Worm (Caenorhabditis elegans) whole organism, L3 larva: Measurements from ENCODE around the gene try-9.

Source experiments
- ZK546.5 ChIP-seq: sonication (generic microtip); optimal IDR thresholded peaks from 2 replicates; lab custom pipeline; 2017; ENCODE audit warnings: missing biosample characterization, missing genetic modification characterization
- aly-2 ChIP-seq: fragments of 150-350 bp; optimal IDR thresholded peaks from 2 replicates; lab custom pipeline; 2014; ENCODE audit warnings: missing biosample characterization, missing genetic modification characterization
- ceh-16 ChIP-seq: sonication (generic microtip); optimal IDR thresholded peaks from 2 replicates; lab custom pipeline; 2017; ENCODE audit warnings: missing biosample characterization, missing genetic modification characterization
- ceh-28 ChIP-seq: fragments of 150-350 bp; optimal IDR thresholded peaks from 2 replicates; lab custom pipeline; 2014; ENCODE audit warnings: missing biosample characterization, missing genetic modification reagents, missing genetic modification characterization
- ceh-82 ChIP-seq: fragments of 150-350 bp; optimal IDR thresholded peaks from 2 replicates; lab custom pipeline; 2014; ENCODE audit warnings: missing biosample characterization, missing genetic modification characterization
- ceh-9 ChIP-seq: sonication (generic microtip); optimal IDR thresholded peaks from 2 replicates; lab custom pipeline; 2018; ENCODE audit warnings: missing biosample characterization, missing genetic modification characterization
- daf-12 ChIP-seq: fragments of 150-350 bp; optimal IDR thresholded peaks from 2 replicates; lab custom pipeline; 2014; ENCODE audit warnings: missing biosample characterization, missing genetic modification reagents, missing genetic modification characterization
- egl-27 ChIP-seq: sonication (generic microtip); optimal IDR thresholded peaks from 4 replicates; lab custom pipeline; 2017; ENCODE audit warnings: missing biosample characterization, missing genetic modification reagents, missing genetic modification characterization
- egl-5 ChIP-seq: fragments of 150-350 bp; optimal IDR thresholded peaks from 2 replicates; lab custom pipeline; 2017; ENCODE audit warnings: missing biosample characterization, missing genetic modification reagents, missing genetic modification characterization, inconsistent platforms
- elt-1 ChIP-seq: fragments of 150-350 bp; optimal IDR thresholded peaks from 2 replicates; lab custom pipeline; 2014; ENCODE audit warnings: missing biosample characterization, missing genetic modification characterization
- elt-2 ChIP-seq: sonication (generic microtip); optimal IDR thresholded peaks from 2 replicates; lab custom pipeline; 2016; ENCODE audit warnings: missing genetic modification reagents, mild to moderate bottlenecking, missing genetic modification characterization, missing compliant biosample characterization
- eor-1 ChIP-seq, 2 experiments: fragments of 150-350 bp; optimal IDR thresholded peaks; 2 replicates each; lab custom pipeline; 2014 to 2018; ENCODE audit warnings: missing biosample characterization in 2 of 2, missing genetic modification characterization in 2 of 2
- fkh-10 ChIP-seq: sonication (generic microtip); optimal IDR thresholded peaks from 2 replicates; lab custom pipeline; 2017; ENCODE audit warnings: missing biosample characterization, missing genetic modification reagents, missing genetic modification characterization
- fkh-2 ChIP-seq: fragments of 150-350 bp; optimal IDR thresholded peaks from 2 replicates; lab custom pipeline; 2014; ENCODE audit warnings: missing biosample characterization, missing genetic modification reagents, missing genetic modification characterization
- hmg-11 ChIP-seq: sonication (generic microtip); optimal IDR thresholded peaks from 2 replicates; lab custom pipeline; 2016; ENCODE audit warnings: missing genetic modification characterization, missing compliant biosample characterization
- lin-15B ChIP-seq: fragments of 150-350 bp; optimal IDR thresholded peaks from 2 replicates; lab custom pipeline; 2014; ENCODE audit warnings: missing biosample characterization, missing genetic modification characterization
- lin-39 ChIP-seq: fragments of 150-350 bp; optimal IDR thresholded peaks from 2 replicates; lab custom pipeline; 2018; ENCODE audit warnings: missing biosample characterization, missing genetic modification reagents, missing genetic modification characterization
- lsy-12 ChIP-seq: sonication (generic microtip); optimal IDR thresholded peaks from 2 replicates; lab custom pipeline; 2016; ENCODE audit warnings: mild to moderate bottlenecking, missing genetic modification characterization, missing compliant biosample characterization
- mml-1 ChIP-seq: fragments of 150-350 bp; sonication (generic microtip); optimal IDR thresholded peaks from 3 replicates; lab custom pipeline; 2014; ENCODE audit warnings: missing biosample characterization, missing genetic modification characterization
- nfya-1 ChIP-seq: sonication (generic microtip); optimal IDR thresholded peaks from 2 replicates; lab custom pipeline; 2017; ENCODE audit warnings: missing genetic modification characterization, mild to moderate bottlenecking, missing compliant biosample characterization, antibody characterized with exemption, moderate library complexity; ENCODE audit not compliant: insufficient read depth
- nhr-11 ChIP-seq: fragments of 150-350 bp; optimal IDR thresholded peaks from 2 replicates; lab custom pipeline; 2014; ENCODE audit warnings: missing biosample characterization, missing genetic modification characterization
- nhr-12 ChIP-seq: fragments of 150-350 bp; optimal IDR thresholded peaks from 2 replicates; lab custom pipeline; 2014; ENCODE audit warnings: missing biosample characterization, missing genetic modification characterization
- nhr-23 ChIP-seq: fragments of 150-350 bp; optimal IDR thresholded peaks from 2 replicates; lab custom pipeline; 2014; ENCODE audit warnings: missing biosample characterization, missing genetic modification reagents, missing genetic modification characterization
- nhr-237 ChIP-seq: fragments of 150-350 bp; optimal IDR thresholded peaks from 2 replicates; lab custom pipeline; 2014; ENCODE audit warnings: missing biosample characterization, missing genetic modification characterization
- nhr-25 ChIP-seq: sonication (generic microtip); optimal IDR thresholded peaks from 2 replicates; lab custom pipeline; 2017; ENCODE audit warnings: missing biosample characterization, missing genetic modification characterization
- nhr-28 ChIP-seq: fragments of 150-350 bp; optimal IDR thresholded peaks from 2 replicates; lab custom pipeline; 2014; ENCODE audit warnings: missing biosample characterization, missing genetic modification characterization
- nhr-43 ChIP-seq: sonication (generic microtip); optimal IDR thresholded peaks from 2 replicates; lab custom pipeline; 2016; ENCODE audit warnings: mild to moderate bottlenecking, missing genetic modification characterization, missing compliant biosample characterization; ENCODE audit not compliant: poor library complexity, severe bottlenecking
- nhr-77 ChIP-seq: fragments of 150-350 bp; optimal IDR thresholded peaks from 2 replicates; lab custom pipeline; 2014; ENCODE audit warnings: missing biosample characterization, missing genetic modification characterization
- pha-4 ChIP-seq: fragments of 150-350 bp; optimal IDR thresholded peaks from 2 replicates; lab custom pipeline; 2014; ENCODE audit warnings: missing biosample characterization, missing genetic modification reagents, missing genetic modification characterization
- pqm-1 ChIP-seq: fragments of 150-350 bp; optimal IDR thresholded peaks from 2 replicates; lab custom pipeline; 2017; ENCODE audit warnings: missing biosample characterization, missing genetic modification characterization, inconsistent platforms
- skn-1 ChIP-seq: fragments of 150-350 bp; optimal IDR thresholded peaks from 2 replicates; lab custom pipeline; 2014; ENCODE audit warnings: missing biosample characterization, missing genetic modification characterization
- snpc-4 ChIP-seq: fragments of 150-350 bp; optimal IDR thresholded peaks from 2 replicates; lab custom pipeline; 2014; ENCODE audit warnings: missing biosample characterization, missing genetic modification characterization
- unc-39 ChIP-seq: sonication (generic microtip); optimal IDR thresholded peaks from 4 replicates; lab custom pipeline; 2017; ENCODE audit warnings: missing biosample characterization, missing genetic modification characterization
- unc-62 ChIP-seq: fragments of 150-350 bp; sonication (generic microtip); optimal IDR thresholded peaks from 4 replicates; lab custom pipeline; 2014; ENCODE audit warnings: missing biosample characterization, missing genetic modification reagents, missing genetic modification characterization
- zag-1 ChIP-seq: fragments of 150-350 bp; optimal IDR thresholded peaks from 2 replicates; lab custom pipeline; 2014; ENCODE audit warnings: missing biosample characterization, missing genetic modification characterization
- ztf-11 ChIP-seq: fragments of 150-350 bp; optimal IDR thresholded peaks from 2 replicates; lab custom pipeline; 2014; ENCODE audit warnings: missing biosample characterization, missing genetic modification characterization

try-9 gene

DNA sequence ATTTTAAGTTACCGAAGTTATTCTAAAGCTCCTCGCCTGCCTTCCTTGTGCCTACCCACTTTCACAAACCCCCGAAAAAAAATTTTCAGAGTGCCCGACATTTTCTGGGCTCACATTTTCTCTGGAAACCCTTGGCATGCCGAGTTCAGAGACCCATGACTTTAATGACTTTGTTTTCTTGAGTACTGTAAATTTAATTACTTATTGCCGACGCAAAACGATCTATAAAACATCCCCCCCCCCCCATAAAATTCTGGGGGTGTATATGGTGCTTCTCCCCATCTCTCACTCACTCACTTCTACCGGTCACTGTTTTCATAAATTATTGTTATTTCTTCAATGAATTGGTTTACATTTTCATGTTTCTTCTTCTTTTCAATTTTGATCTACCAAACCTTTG, at the start of gene try-9:
TSS of gene try-9 (plus strand) at position 301 of the 400 bp plus-strand sequence.
- TF ChIP-seq fkh-2 (no peak), ceh-9 (tag; lab: Kevin White, UChicago) (no peak), lin-15B (tag; lab: Kevin White, UChicago) (no peak), skn-1 (tag; lab: Kevin White, UChicago) (no peak), egl-5 (no peak), nhr-237 (tag; lab: Kevin White, UChicago) (no peak), nhr-28 (tag; lab: Kevin White, UChicago) (no peak), hmg-11 (tag; lab: Kevin White, UChicago) (no peak)

DNA sequence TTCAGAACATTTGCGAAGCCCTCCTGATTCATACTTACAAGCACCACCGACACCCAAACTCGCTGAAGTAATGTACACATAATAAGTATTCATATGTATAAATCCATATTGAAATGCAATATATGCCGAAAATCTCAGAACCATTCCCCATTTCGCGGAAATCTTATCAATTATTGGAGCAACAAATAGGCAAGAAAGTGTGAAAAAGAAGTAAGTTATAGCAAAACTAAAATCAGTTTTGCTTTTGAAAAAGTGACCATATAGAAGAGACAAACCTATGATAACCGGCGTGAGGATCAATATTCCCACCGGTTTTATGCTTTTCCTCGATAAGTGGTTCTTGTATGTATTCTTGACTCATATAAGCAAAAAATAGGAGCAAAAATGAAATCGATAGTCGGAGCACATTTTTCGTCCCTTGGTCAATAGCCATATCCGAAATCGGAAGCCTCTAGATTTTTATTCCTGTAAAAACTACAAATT, 48.4 kb upstream of the try-9 start, which contains the start of gene Y52E8A.6:
TSS of gene Y52E8A.6 (minus strand) at position 433 of the 483 bp plus-strand sequence.
- no peak for TF ChIP-seq unc-62
- no peak for TF ChIP-seq ztf-11 (tag; lab: Kevin White, UChicago)
- TF ChIP-seq zag-1 (tag; lab: Kevin White, UChicago): no peak
- no peak for TF ChIP-seq ceh-82 (tag; lab: Kevin White, UChicago)
- TF ChIP-seq egl-27 (tag; lab: Kevin White, UChicago): no peak
- no peak for TF ChIP-seq pqm-1 (tag; lab: Kevin White, UChicago)
- TF ChIP-seq daf-12 (tag; lab: Kevin White, UChicago): no peak
- TF ChIP-seq nhr-25 (tag; lab: Kevin White, UChicago): no peak
- TF ChIP-seq elt-1: no peak
- no peak for TF ChIP-seq eor-1 (tag; optimal IDR thresholded peaks at IDR 0.05; lab: Kevin White, UChicago)
- no peak for TF ChIP-seq nhr-237 (tag; lab: Kevin White, UChicago)
- no peak for TF ChIP-seq ceh-28 (tag; lab: Kevin White, UChicago)
- no peak for TF ChIP-seq nhr-43 (tag; lab: Kevin White, UChicago)
- no peak for TF ChIP-seq nhr-23
- no peak for TF ChIP-seq nhr-11 (tag; lab: Kevin White, UChicago)
- TF ChIP-seq, all 47 proteins: peak for 0

DNA sequence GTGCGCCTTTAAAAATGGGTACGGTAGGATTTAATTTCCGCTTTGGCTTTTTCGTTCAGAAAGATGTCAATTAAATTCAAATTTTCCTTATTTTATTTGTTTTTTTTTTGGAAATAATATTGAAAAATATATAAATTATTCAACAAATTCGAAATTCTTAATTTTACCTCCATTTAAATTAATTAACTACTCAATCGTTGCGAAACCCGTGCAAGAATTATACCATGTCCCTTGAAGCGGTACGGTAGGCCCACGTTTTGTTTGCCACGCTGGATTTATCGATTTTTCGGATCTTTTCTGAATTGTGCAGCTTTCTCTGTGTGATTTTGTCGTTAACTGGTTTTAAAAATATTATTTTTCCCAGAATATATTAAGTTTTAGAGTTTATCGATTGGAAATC, 47.6 kb upstream of the try-9 start, which contains the start of gene Y52E8A.2:
TSS of gene Y52E8A.2 (plus strand) at position 382 of the 400 bp plus-strand sequence.
- no peak for TF ChIP-seq egl-5
- no peak for TF ChIP-seq daf-12 (tag; lab: Kevin White, UChicago)
- no peak for TF ChIP-seq lsy-12
- TF ChIP-seq nhr-237 (tag; lab: Kevin White, UChicago): no peak
- TF ChIP-seq elt-2: no peak
- TF ChIP-seq ceh-16: no peak
- no peak for TF ChIP-seq nhr-77 (tag; lab: Kevin White, UChicago)
- TF ChIP-seq nhr-11 (tag; lab: Kevin White, UChicago): no peak
- TF ChIP-seq nfya-1 (tag; lab: Kevin White, UChicago): no peak
- no peak for TF ChIP-seq ZK546.5 (tag; lab: Kevin White, UChicago)
- no peak for TF ChIP-seq snpc-4
- no peak for TF ChIP-seq unc-39
- no peak for TF ChIP-seq elt-1
- TF ChIP-seq fkh-2: no peak
- TF ChIP-seq pqm-1 (tag; lab: Kevin White, UChicago): no peak
- TF ChIP-seq fkh-10 (GFP tag; lab: Kevin White, UChicago): no peak
- no peak for TF ChIP-seq nhr-12 (tag; lab: Kevin White, UChicago)
- TF ChIP-seq nhr-43 (tag; lab: Kevin White, UChicago): no peak
- no peak for TF ChIP-seq hmg-11 (tag; lab: Kevin White, UChicago)
- TF ChIP-seq aly-2 (tag; lab: Kevin White, UChicago): no peak

DNA sequence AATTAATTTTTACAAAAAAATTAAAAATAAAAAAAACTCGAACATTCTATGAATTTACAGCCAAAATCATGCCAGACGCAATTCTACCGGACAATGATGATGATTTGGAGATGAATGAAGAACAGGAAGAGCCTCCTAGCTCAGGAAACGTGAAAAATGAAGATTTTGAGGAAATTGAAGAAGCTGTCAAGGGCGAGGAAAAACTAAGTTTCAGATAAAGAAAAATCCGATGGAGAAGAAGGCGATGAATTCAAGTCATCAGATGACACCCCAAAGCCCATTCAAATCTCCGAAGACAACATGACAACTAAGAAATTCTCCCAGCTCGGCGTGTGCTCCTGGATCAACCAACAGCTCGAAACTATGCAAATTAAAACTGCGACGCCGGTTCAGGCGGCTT, 46.3 kb upstream of the try-9 start, which contains the start of gene Y52E8A.1:
TSS of gene Y52E8A.1 (plus strand) at position 301 of the 400 bp plus-strand sequence.
- TF ChIP-seq nhr-43 (tag; lab: Kevin White, UChicago) (no peak), elt-1 (no peak), ceh-28 (tag; lab: Kevin White, UChicago) (no peak), mml-1 (no peak)

DNA sequence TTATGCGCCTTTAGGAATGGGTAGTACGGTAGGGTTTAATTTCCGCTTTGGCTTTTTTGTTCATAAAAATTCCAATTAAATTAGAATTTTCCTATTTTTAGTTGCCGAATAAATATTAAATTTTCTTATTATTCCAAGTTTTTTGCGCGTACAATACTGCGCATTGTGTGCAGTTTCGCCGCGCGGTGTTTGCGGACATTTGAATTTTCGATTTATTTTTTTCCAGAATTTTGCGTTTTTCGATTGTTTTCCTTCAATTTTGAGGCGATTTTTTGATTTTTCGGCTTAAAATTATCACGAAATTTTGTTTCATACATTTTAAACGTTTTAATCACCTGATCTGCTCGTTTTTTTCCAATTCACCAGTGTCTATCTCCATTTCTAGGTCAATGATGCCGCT, 45.2 kb upstream of the try-9 start, which contains the start of gene H20J04.6:
TSS of gene H20J04.6 (plus strand) at position 386 of the 400 bp plus-strand sequence.
- no peak for TF ChIP-seq nhr-11 (tag; lab: Kevin White, UChicago)
- TF ChIP-seq hmg-11 (tag; lab: Kevin White, UChicago): peak; percentile 85
- TF ChIP-seq pha-4: peak; percentile 63
- TF ChIP-seq nfya-1 (tag; lab: Kevin White, UChicago): peak; percentile 43
- TF ChIP-seq lin-39 (tag; lab: Kevin White, UChicago): no peak
- TF ChIP-seq unc-62: no peak
- no peak for TF ChIP-seq nhr-43 (tag; lab: Kevin White, UChicago)
- peak; percentile 9 for TF ChIP-seq nhr-23
- no peak for TF ChIP-seq ceh-9 (tag; lab: Kevin White, UChicago)
- TF ChIP-seq snpc-4: no peak
